Worm (Caenorhabditis elegans): ENCODE results near the gene F22E5.13.

- TF ChIP-seq ZK546.5 (tag; optimal IDR thresholded peaks at IDR 0.05) (no peak), hmg-11 (tag; optimal IDR thresholded peaks at IDR 0.05) (no peak), snpc-4 (tag; optimal IDR thresholded peaks at IDR 0.05) (no peak)
These were observed 8.5 kb downstream of the F22E5.13 start, which contains the start of gene F22E5.23 for ce11 chrII:2640982-2641381.

Measured in whole organism, L3 larva.